Fruit fly (Drosophila melanogaster) whole organism, embryonic: ENCODE results near the gene CG11726.

Source experiments
- Abd-B ChIP-seq: fragments of 200-800 bp; sonication (Bioruptor generic); optimal IDR thresholded peaks from 2 replicates; lab custom pipeline; 2018; ENCODE audit warnings: missing biosample characterization, mild to moderate bottlenecking, missing genetic modification characterization, moderate library complexity
- Ada2b ChIP-seq: fragments of 200-800 bp; sonication (Bioruptor generic); IDR thresholded peaks from 2 replicates; pipeline ENCODE4 v1.3.6; 2022; ENCODE audit warnings: missing biosample characterization, missing genetic modification characterization
- CG11695 ChIP-seq: fragments of 200-800 bp; sonication (Bioruptor generic); IDR thresholded peaks from 3 replicates; pipeline ENCODE4 v1.3.6; 2022; ENCODE audit warnings: missing biosample characterization, missing genetic modification characterization
- CG14014 ChIP-seq: fragments of 200-800 bp; sonication (Bioruptor generic); IDR thresholded peaks from 2 replicates; pipeline ENCODE4 v1.3.6; 2022; ENCODE audit warnings: missing biosample characterization, missing genetic modification characterization
- CG14441 ChIP-seq: fragments of 200-800 bp; sonication (Bioruptor generic); IDR thresholded peaks from 2 replicates; pipeline ENCODE4 v1.3.6; 2022; ENCODE audit warnings: missing biosample characterization, missing genetic modification characterization
- CG15011 ChIP-seq: fragments of 200-800 bp; sonication (Bioruptor generic); optimal IDR thresholded peaks from 3 replicates; lab custom pipeline; 2018; ENCODE audit warnings: missing biosample characterization, mild to moderate bottlenecking, missing genetic modification characterization
- CG15601 ChIP-seq: fragments of 200-800 bp; sonication (Bioruptor generic); optimal IDR thresholded peaks from 3 replicates; lab custom pipeline; 2019; ENCODE audit warnings: missing biosample characterization, mild to moderate bottlenecking, missing genetic modification characterization, moderate library complexity
- CG17568 ChIP-seq: fragments of 200-800 bp; sonication (Bioruptor generic); optimal IDR thresholded peaks from 2 replicates; lab custom pipeline; 2018; ENCODE audit warnings: missing biosample characterization, mild to moderate bottlenecking, missing genetic modification characterization, moderate library complexity
- CG1832 ChIP-seq: fragments of 200-800 bp; sonication (Bioruptor generic); optimal IDR thresholded peaks from 2 replicates; lab custom pipeline; 2017; ENCODE audit warnings: missing biosample characterization, mild to moderate bottlenecking, missing genetic modification characterization, inconsistent platforms
- CG18599 ChIP-seq: fragments of 200-800 bp; sonication (Bioruptor generic); optimal IDR thresholded peaks from 3 replicates; lab custom pipeline; 2017; ENCODE audit warnings: missing biosample characterization, missing genetic modification characterization, mild to moderate bottlenecking, moderate library complexity, missing genetic modification reagents
- CG2199 ChIP-seq: fragments of 200-800 bp; sonication (Bioruptor generic); IDR thresholded peaks from 3 replicates; pipeline ENCODE4 v1.3.6; 2022; ENCODE audit warnings: missing biosample characterization, missing genetic modification characterization
- CG2875 ChIP-seq: fragments of 200-800 bp; sonication (Bioruptor generic); optimal IDR thresholded peaks from 2 replicates; lab custom pipeline; 2017; ENCODE audit warnings: missing biosample characterization, mild to moderate bottlenecking, missing genetic modification characterization, missing genetic modification reagents
- CG3847 ChIP-seq: fragments of 200-800 bp; sonication (Bioruptor generic); IDR thresholded peaks from 2 replicates; pipeline ENCODE4 v1.3.6; 2022; ENCODE audit warnings: missing biosample characterization, missing genetic modification characterization
- CG4404 ChIP-seq: fragments of 200-800 bp; sonication (Bioruptor generic); IDR thresholded peaks from 2 replicates; pipeline ENCODE4 v1.3.6; 2022; ENCODE audit warnings: missing biosample characterization, missing genetic modification characterization
- CG4820 ChIP-seq: fragments of 200-800 bp; sonication (Bioruptor generic); optimal IDR thresholded peaks from 3 replicates; lab custom pipeline; 2016; ENCODE audit warnings: missing biosample characterization, missing genetic modification characterization
- CG6689 ChIP-seq: fragments of 200-800 bp; sonication (Bioruptor generic); IDR thresholded peaks from 2 replicates; pipeline ENCODE4 v1.3.6; 2022; ENCODE audit warnings: missing biosample characterization, missing genetic modification characterization
- CG9932 ChIP-seq: fragments of 200-800 bp; sonication (Bioruptor generic); IDR thresholded peaks from 2 replicates; pipeline ENCODE4 v1.3.6; 2022; ENCODE audit warnings: missing biosample characterization, missing genetic modification characterization
- E2f2 ChIP-seq: fragments of 200-800 bp; sonication (Bioruptor generic); IDR thresholded peaks from 2 replicates; pipeline ENCODE4 v1.3.6; 2022; ENCODE audit warnings: missing biosample characterization, missing genetic modification characterization
- HLH4C ChIP-seq: fragments of 200-800 bp; sonication (Bioruptor generic); IDR thresholded peaks from 3 replicates; pipeline ENCODE4 v1.3.6; 2022; ENCODE audit warnings: missing biosample characterization, missing genetic modification characterization; ENCODE audit not compliant: partially characterized antibody
- HLHmδ ChIP-seq: fragments of 200-800 bp; sonication (Bioruptor generic); optimal IDR thresholded peaks from 2 replicates; lab custom pipeline; 2018; ENCODE audit warnings: missing biosample characterization, mild to moderate bottlenecking, missing genetic modification characterization, moderate library complexity
- Kr ChIP-seq: fragments of 200-800 bp; sonication (Bioruptor generic); optimal IDR thresholded peaks from 2 replicates; lab custom pipeline; 2017; ENCODE audit warnings: missing biosample characterization, mild to moderate bottlenecking, missing genetic modification characterization
- Max ChIP-seq: fragments of 200-800 bp; sonication (Bioruptor generic); optimal IDR thresholded peaks from 2 replicates; lab custom pipeline; 2016; ENCODE audit warnings: missing biosample characterization, mild to moderate bottlenecking, missing genetic modification characterization
- Med ChIP-seq: fragments of 200-800 bp; sonication (Bioruptor generic); peaks from one replicate; lab custom pipeline; 2016; ENCODE audit warnings: missing biosample characterization, missing genetic modification characterization, mild to moderate bottlenecking, inconsistent platforms, moderate library complexity
- NC2β ChIP-seq: fragments of 200-800 bp; sonication (Bioruptor generic); optimal IDR thresholded peaks from 2 replicates; lab custom pipeline; 2016; ENCODE audit warnings: missing biosample characterization, missing genetic modification characterization
- NFAT ChIP-seq: fragments of 200-800 bp; sonication (Bioruptor generic); IDR thresholded peaks from 2 replicates; pipeline ENCODE4 v1.3.6; 2022; ENCODE audit warnings: missing biosample characterization, missing genetic modification characterization
- PHDP ChIP-seq: fragments of 200-800 bp; sonication (Bioruptor generic); optimal IDR thresholded peaks from 3 replicates; lab custom pipeline; 2018; ENCODE audit warnings: missing biosample characterization, mild to moderate bottlenecking, missing genetic modification characterization, moderate library complexity
- Rfx ChIP-seq: fragments of 200-800 bp; sonication (Bioruptor generic); IDR thresholded peaks from 2 replicates; pipeline ENCODE4 v1.3.6; 2022; ENCODE audit warnings: missing biosample characterization, missing genetic modification characterization
- Six4 ChIP-seq: fragments of 200-800 bp; sonication (Bioruptor generic); optimal IDR thresholded peaks from 2 replicates; lab custom pipeline; 2016; ENCODE audit warnings: missing biosample characterization, missing genetic modification characterization
- abd-A ChIP-seq: fragments of 200-800 bp; sonication (Bioruptor generic); optimal IDR thresholded peaks from 3 replicates; lab custom pipeline; 2019; ENCODE audit warnings: missing biosample characterization, mild to moderate bottlenecking, missing genetic modification characterization, moderate library complexity
- ato ChIP-seq: fragments of 200-800 bp; sonication (Bioruptor generic); IDR thresholded peaks from 2 replicates; pipeline ENCODE4 v1.3.6; 2022; ENCODE audit warnings: missing biosample characterization, missing genetic modification characterization; ENCODE audit not compliant: partially characterized antibody
- cg ChIP-seq: fragments of 200-800 bp; sonication (Bioruptor generic); optimal IDR thresholded peaks from 3 replicates; lab custom pipeline; 2019; ENCODE audit warnings: missing biosample characterization, mild to moderate bottlenecking, missing genetic modification characterization, moderate library complexity
- crp ChIP-seq, 2 experiments: fragments of 200-800 bp; sonication (Bioruptor generic); optimal IDR thresholded peaks; 2 replicates in 1 of 2; 3 replicates in 1 of 2; lab custom pipeline; 2017; ENCODE audit warnings: missing biosample characterization in 2 of 2, missing genetic modification characterization in 2 of 2, mild to moderate bottlenecking in 1 of 2, moderate library complexity in 1 of 2
- cwo ChIP-seq: fragments of 200-800 bp; sonication (Bioruptor generic); optimal IDR thresholded peaks from 3 replicates; lab custom pipeline; 2017; ENCODE audit warnings: missing biosample characterization, missing genetic modification characterization, mild to moderate bottlenecking, moderate library complexity, missing genetic modification reagents
- dati ChIP-seq: fragments of 200-800 bp; sonication (Bioruptor generic); IDR thresholded peaks from 2 replicates; pipeline ENCODE4 v1.3.6; 2022; ENCODE audit warnings: missing biosample characterization, missing genetic modification characterization
- dmrt99B ChIP-seq: fragments of 200-800 bp; sonication (Bioruptor generic); optimal IDR thresholded peaks from 2 replicates; lab custom pipeline; 2018; ENCODE audit warnings: missing biosample characterization, mild to moderate bottlenecking, missing genetic modification characterization, moderate library complexity
- lilli ChIP-seq: fragments of 200-800 bp; sonication (Bioruptor generic); optimal IDR thresholded peaks from 3 replicates; lab custom pipeline; 2016; ENCODE audit warnings: missing biosample characterization, missing genetic modification characterization
- nom ChIP-seq: fragments of 200-800 bp; sonication (Bioruptor generic); optimal IDR thresholded peaks from 2 replicates; lab custom pipeline; 2017; ENCODE audit warnings: missing biosample characterization, missing genetic modification characterization, mild to moderate bottlenecking, moderate library complexity, missing genetic modification reagents
- oc ChIP-seq: fragments of 200-800 bp; sonication (Bioruptor generic); optimal IDR thresholded peaks from 2 replicates; lab custom pipeline; 2018; ENCODE audit warnings: missing biosample characterization, mild to moderate bottlenecking, missing genetic modification characterization, moderate library complexity
- pb ChIP-seq: fragments of 200-800 bp; sonication (Bioruptor generic); optimal IDR thresholded peaks from 3 replicates; lab custom pipeline; 2016; ENCODE audit warnings: missing biosample characterization, missing genetic modification characterization
- peb ChIP-seq: fragments of 200-800 bp; sonication (Bioruptor generic); IDR thresholded peaks from 2 replicates; pipeline ENCODE4 v1.3.6; 2022; ENCODE audit warnings: missing biosample characterization, missing genetic modification characterization
- pfk ChIP-seq: fragments of 200-800 bp; sonication (Bioruptor generic); optimal IDR thresholded peaks from 2 replicates; lab custom pipeline; 2018; ENCODE audit warnings: missing biosample characterization, mild to moderate bottlenecking, missing genetic modification characterization, moderate library complexity
- pho ChIP-seq: fragments of 200-800 bp; sonication (Bioruptor generic); optimal IDR thresholded peaks from 2 replicates; lab custom pipeline; 2016; ENCODE audit warnings: missing biosample characterization, missing genetic modification characterization
- pros ChIP-seq: fragments of 200-800 bp; sonication (Bioruptor generic); optimal IDR thresholded peaks from 3 replicates; lab custom pipeline; 2019; ENCODE audit warnings: missing biosample characterization, mild to moderate bottlenecking, missing genetic modification characterization, moderate library complexity
- rib ChIP-seq: fragments of 200-800 bp; sonication (Bioruptor generic); IDR thresholded peaks from 2 replicates; pipeline ENCODE4 v1.3.6; 2022; ENCODE audit warnings: missing biosample characterization, missing genetic modification characterization
- sd ChIP-seq: fragments of 200-800 bp; sonication (Bioruptor generic); optimal IDR thresholded peaks from 3 replicates; lab custom pipeline; 2018; ENCODE audit warnings: missing biosample characterization, mild to moderate bottlenecking, missing genetic modification characterization, moderate library complexity
- tna ChIP-seq: fragments of 200-800 bp; sonication (Bioruptor generic); IDR thresholded peaks from 2 replicates; pipeline ENCODE4 v1.3.6; 2022; ENCODE audit warnings: missing biosample characterization, missing genetic modification characterization; ENCODE audit not compliant: partially characterized antibody
- wek ChIP-seq: fragments of 200-800 bp; sonication (Bioruptor generic); optimal IDR thresholded peaks from 3 replicates; lab custom pipeline; 2018; ENCODE audit warnings: missing biosample characterization, mild to moderate bottlenecking, missing genetic modification characterization, moderate library complexity
- wor ChIP-seq: fragments of 200-800 bp; sonication (Bioruptor generic); IDR thresholded peaks from 2 replicates; pipeline ENCODE4 v1.3.6; 2022; ENCODE audit warnings: missing biosample characterization, missing genetic modification characterization
- zen ChIP-seq: fragments of 200-800 bp; sonication (Bioruptor generic); optimal IDR thresholded peaks from 3 replicates; lab custom pipeline; 2018; ENCODE audit warnings: missing biosample characterization, mild to moderate bottlenecking, missing genetic modification characterization, moderate library complexity
- zfh2 ChIP-seq: fragments of 200-800 bp; sonication (Bioruptor generic); optimal IDR thresholded peaks from 2 replicates; lab custom pipeline; 2016; ENCODE audit warnings: missing biosample characterization, missing genetic modification characterization

The CG11726 gene

DNA sequence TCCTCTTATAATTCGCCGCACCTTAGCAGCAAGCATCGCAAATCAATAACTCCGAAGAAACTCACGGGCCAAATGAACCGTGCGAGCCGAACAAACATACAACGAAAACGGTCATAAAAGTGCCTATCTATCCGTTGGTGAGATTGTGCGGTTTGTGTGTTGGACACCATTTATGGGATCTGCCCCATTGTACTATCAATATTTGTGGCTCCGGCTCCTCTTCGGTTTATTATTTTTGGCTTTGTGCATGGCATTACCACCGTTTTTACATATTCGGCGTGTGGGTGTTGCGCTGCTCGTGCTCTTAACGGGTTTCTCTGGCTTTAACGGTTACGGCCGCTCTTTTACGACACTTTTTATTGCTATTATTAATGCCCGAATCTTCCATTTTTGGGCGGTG, 24.9 kb downstream of the CG11726 start (continued):
- no peak for TF ChIP-seq Max (GFP tag; lab: Kevin White, UChicago)
- TF ChIP-seq tna (GFP tag; lab: Robert Waterston, UW), result no peak
- no peak for TF ChIP-seq CG14441
- TF ChIP-seq pho (GFP tag; lab: Kevin White, UChicago), result no peak
- no peak for TF ChIP-seq CG4820 (GFP tag; lab: Kevin White, UChicago)
- TF ChIP-seq CG14014, result no peak; the same call in 1 of the 2 replicates
- TF ChIP-seq Med (GFP tag; lab: Kevin White, UChicago), result peak; percentile 73
- TF ChIP-seq peb, result no peak
- peak; percentile 19 for TF ChIP-seq CG17568 (GFP tag; lab: Kevin White, UChicago)
- TF ChIP-seq Rfx (GFP tag; lab: Robert Waterston, UW), result peak; percentile 24; the same call in 1 of the 2 replicates
- peak; percentile 91 for TF ChIP-seq oc (tag; lab: Kevin White, UChicago)
- TF ChIP-seq pros (GFP tag; lab: Kevin White, UChicago), result no peak
- no peak for TF ChIP-seq Kr (GFP tag; lab: Kevin White, UChicago)
- TF ChIP-seq zfh2 (GFP tag; lab: Kevin White, UChicago), result no peak
- 0 out of 2 replicates have a peak, but pooled peaks have one; percentile 35 for TF ChIP-seq rib (GFP tag; lab: Robert Waterston, UW)
- no peak for TF ChIP-seq wor (GFP tag; lab: Robert Waterston, UW)
- no peak for TF ChIP-seq HLH4C (GFP tag; lab: Robert Waterston, UW)
- TF ChIP-seq Abd-B, result peak; percentile 70
- TF ChIP-seq NFAT (GFP tag; lab: Robert Waterston, UW), result no peak
- peak; percentile 14 for TF ChIP-seq dmrt99B (tag; lab: Kevin White, UChicago)
- peak; percentile 2 for TF ChIP-seq CG2875 (GFP tag; lab: Kevin White, UChicago)
- peak; percentile 38 for TF ChIP-seq zen (tag; lab: Kevin White, UChicago)
- no peak for TF ChIP-seq NC2β (GFP tag; lab: Kevin White, UChicago)
- TF ChIP-seq CG15011 (GFP tag; lab: Kevin White, UChicago), result peak; percentile 2
- TF ChIP-seq cg, result peak; percentile 18
- TF ChIP-seq CG4404 (GFP tag; lab: Robert Waterston, UW), result no peak
- 0 out of 3 replicates have a peak, but pooled peaks have one; percentile 28 for TF ChIP-seq CG11695
- TF ChIP-seq E2f2 (GFP tag; lab: Robert Waterston, UW), result peak; percentile 39; the same call in 1 of the 2 replicates
- no peak for TF ChIP-seq crp (GFP tag; optimal IDR thresholded peaks at IDR 0.05; lab: Kevin White, UChicago)
- TF ChIP-seq cwo (GFP tag; lab: Kevin White, UChicago), result peak; percentile 39
- TF ChIP-seq dati, result no peak
- no peak for TF ChIP-seq wek (GFP tag; lab: Kevin White, UChicago)
- TF ChIP-seq pfk (GFP tag; lab: Kevin White, UChicago), result peak; percentile 1
- peak; percentile 15 for TF ChIP-seq PHDP (tag; lab: Kevin White, UChicago)
- TF ChIP-seq nom (GFP tag; lab: Kevin White, UChicago), result no peak
- TF ChIP-seq CG3847 (GFP tag; lab: Robert Waterston, UW), result no peak
- no peak for TF ChIP-seq HLHmδ (GFP tag; lab: Kevin White, UChicago)
- TF ChIP-seq CG18599 (GFP tag; lab: Kevin White, UChicago), result no peak
- peak; percentile 63 for TF ChIP-seq sd (tag; lab: Kevin White, UChicago)
- TF ChIP-seq pb, result peak; percentile 8
- peak; percentile 4 for TF ChIP-seq Six4 (GFP tag; lab: Kevin White, UChicago)
- TF ChIP-seq abd-A (tag; lab: Kevin White, UChicago), result peak; percentile 97
- no peak for TF ChIP-seq lilli (GFP tag; lab: Kevin White, UChicago)
- TF ChIP-seq CG2199 (GFP tag; lab: Robert Waterston, UW), result peak; percentile 91
- TF ChIP-seq Ada2b (GFP tag; lab: Robert Waterston, UW), result 0 out of 2 replicates have a peak, but pooled peaks have one; percentile 4
- TF ChIP-seq ato (GFP tag; lab: Robert Waterston, UW), result no peak
- TF ChIP-seq CG1832, result no peak
- peak; percentile 27 for TF ChIP-seq CG15601 (tag; lab: Kevin White, UChicago)
- peak; percentile 51; the same call in 1 of the 2 replicates for TF ChIP-seq CG6689 (GFP tag; lab: Robert Waterston, UW)
- TF ChIP-seq CG9932 (GFP tag; lab: Robert Waterston, UW), result peak; percentile 17; the same call in 1 of the 2 replicates
